Fruit fly (Drosophila melanogaster): ENCODE results near the gene CG10663.

- no peak for TF ChIP-seq Smox (GFP tag; optimal IDR thresholded peaks at IDR 0.05)
- no peak for TF ChIP-seq CG6808 (GFP tag; optimal IDR thresholded peaks at IDR 0.05)
- TF ChIP-seq Gug (GFP tag; IDR thresholded peaks at IDR 0.05) = no peak
Measured at dm6 chr3L:12478229-12478628, 6.6 kb downstream of the CG10663 start.
